Worm (Caenorhabditis elegans) whole organism, L1 larva: ENCODE measurements around the gene K04C2.2.

Experiments used
- C04F5.9 ChIP-seq: sonication (generic microtip); optimal IDR thresholded peaks from 2 replicates; lab custom pipeline; 2016; ENCODE audit warnings: missing genetic modification characterization, missing compliant biosample characterization
- C16A3.4 ChIP-seq: fragments of 150-350 bp; optimal IDR thresholded peaks from 2 replicates; lab custom pipeline; 2014; ENCODE audit warnings: missing biosample characterization, missing genetic modification characterization
- alr-1 ChIP-seq: fragments of 200-800 bp; sonication (Bioruptor generic); optimal IDR thresholded peaks from 2 replicates; lab custom pipeline; 2018; ENCODE audit warnings: borderline replicate concordance, mild to moderate bottlenecking, missing genetic modification characterization, missing compliant biosample characterization
- aly-2 ChIP-seq: fragments of 150-350 bp; optimal IDR thresholded peaks from 2 replicates; lab custom pipeline; 2014; ENCODE audit warnings: missing biosample characterization, missing genetic modification characterization
- blmp-1 ChIP-seq: fragments of 150-350 bp; optimal IDR thresholded peaks from 2 replicates; lab custom pipeline; 2014; ENCODE audit warnings: missing biosample characterization, missing genetic modification characterization
- ceh-63 ChIP-seq: fragments of 200-800 bp; sonication (Bioruptor generic); optimal IDR thresholded peaks from 2 replicates; lab custom pipeline; 2018; ENCODE audit warnings: mild to moderate bottlenecking, missing genetic modification characterization, missing compliant biosample characterization
- ceh-8 ChIP-seq: fragments of 200-800 bp; sonication (Bioruptor generic); optimal IDR thresholded peaks from 2 replicates; lab custom pipeline; 2018; ENCODE audit warnings: mild to moderate bottlenecking, missing genetic modification characterization, moderate library complexity, missing compliant biosample characterization
- ceh-90 ChIP-seq: sonication (generic microtip); optimal IDR thresholded peaks from 2 replicates; lab custom pipeline; 2016; ENCODE audit warnings: missing genetic modification characterization, missing compliant biosample characterization
- dpl-1 ChIP-seq, 3 experiments: fragments of 150-350 bp in 2 of 3; sonication (generic microtip) in 1 of 3; optimal IDR thresholded peaks; 2 replicates each; lab custom pipeline; 2014 to 2017; ENCODE audit warnings: missing biosample characterization in 3 of 3, missing genetic modification characterization in 3 of 3, missing genetic modification reagents in 3 of 3
- efl-3 ChIP-seq: fragments of 200-800 bp; sonication (Bioruptor generic); optimal IDR thresholded peaks from 2 replicates; lab custom pipeline; 2018; ENCODE audit warnings: mild to moderate bottlenecking, missing genetic modification characterization, missing compliant biosample characterization
- egl-13 ChIP-seq: sonication (generic microtip); optimal IDR thresholded peaks from 2 replicates; lab custom pipeline; 2016; ENCODE audit warnings: missing genotype, missing genetic modification reagents, missing genetic modification characterization, missing compliant biosample characterization
- elt-3 ChIP-seq, 6 experiments: fragments of 150-350 bp in 1 of 6; sonication (generic microtip); optimal IDR thresholded peaks; 2 replicates each; lab custom pipeline; 2017 to 2018; ENCODE audit warnings: missing biosample characterization in 6 of 6, missing genetic modification characterization in 6 of 6, inconsistent platforms in 1 of 6
- ets-5 ChIP-seq: fragments of 200-800 bp; sonication (Bioruptor generic); IDR thresholded peaks from 2 replicates; pipeline ENCODE4 v1.3.6; 2022; ENCODE audit warnings: missing genetic modification characterization, missing compliant biosample characterization
- fkh-4 ChIP-seq: sonication (generic microtip); optimal IDR thresholded peaks from 2 replicates; lab custom pipeline; 2016; ENCODE audit warnings: missing compliant biosample characterization, missing genetic modification characterization, borderline replicate concordance
- fkh-8 ChIP-seq: sonication (generic microtip); optimal IDR thresholded peaks from 2 replicates; lab custom pipeline; 2016; ENCODE audit warnings: mild to moderate bottlenecking, missing genetic modification characterization, missing compliant biosample characterization
- fos-1 ChIP-seq: fragments of 150-350 bp; optimal IDR thresholded peaks from 2 replicates; lab custom pipeline; 2014; ENCODE audit warnings: missing biosample characterization, missing genetic modification characterization
- grh-1 ChIP-seq: fragments of 200-800 bp; sonication (Bioruptor generic); IDR thresholded peaks from 2 replicates; pipeline ENCODE4 v1.3.6; 2022; ENCODE audit warnings: missing genetic modification reagents, missing genetic modification characterization, missing compliant biosample characterization
- hpl-2 ChIP-seq: fragments of 150-350 bp; optimal IDR thresholded peaks from 2 replicates; lab custom pipeline; 2014; ENCODE audit warnings: missing biosample characterization, missing genetic modification reagents, missing genetic modification characterization
- irx-1 ChIP-seq: sonication (generic microtip); optimal IDR thresholded peaks from 2 replicates; lab custom pipeline; 2016; ENCODE audit warnings: missing genetic modification characterization, missing compliant biosample characterization
- lin-13 ChIP-seq: fragments of 150-350 bp; optimal IDR thresholded peaks from 2 replicates; lab custom pipeline; 2014; ENCODE audit warnings: missing biosample characterization, missing genetic modification reagents, missing genetic modification characterization
- lin-14 ChIP-seq: fragments of 200-800 bp; sonication (Bioruptor generic); optimal IDR thresholded peaks from 2 replicates; lab custom pipeline; 2018; ENCODE audit warnings: mild to moderate bottlenecking, missing genetic modification characterization, moderate library complexity, missing compliant biosample characterization
- lin-15B ChIP-seq: fragments of 150-350 bp; sonication (generic microtip); optimal IDR thresholded peaks from 3 replicates; lab custom pipeline; 2014; ENCODE audit warnings: missing biosample characterization, missing genetic modification characterization
- lin-35 ChIP-seq, 2 experiments: fragments of 150-350 bp; optimal IDR thresholded peaks; 2 replicates each; lab custom pipeline; 2014; ENCODE audit warnings: missing biosample characterization in 2 of 2, missing genetic modification characterization in 2 of 2, missing genetic modification reagents in 2 of 2
- lin-39 ChIP-seq: fragments of 150-350 bp; optimal IDR thresholded peaks from 2 replicates; lab custom pipeline; 2014; ENCODE audit warnings: missing biosample characterization, missing genetic modification reagents, missing genetic modification characterization
- lsy-2 ChIP-seq, 2 experiments: fragments of 150-350 bp; optimal IDR thresholded peaks; 2 replicates each; lab custom pipeline; 2014; ENCODE audit warnings: missing biosample characterization in 2 of 2, missing genetic modification characterization in 2 of 2
- mdl-1 ChIP-seq, 2 experiments: fragments of 150-350 bp; optimal IDR thresholded peaks; 2 replicates each; lab custom pipeline; 2014 to 2017; ENCODE audit warnings: missing biosample characterization in 2 of 2, missing genetic modification characterization in 2 of 2, inconsistent platforms in 1 of 2
- mef-2 ChIP-seq: fragments of 150-350 bp; optimal IDR thresholded peaks from 2 replicates; lab custom pipeline; 2014; ENCODE audit warnings: missing biosample characterization, missing genetic modification characterization
- nhr-12 ChIP-seq: sonication (generic microtip); optimal IDR thresholded peaks from 2 replicates; lab custom pipeline; 2017; ENCODE audit warnings: missing biosample characterization, missing genetic modification characterization
- nhr-19 ChIP-seq: fragments of 200-800 bp; sonication (Bioruptor generic); conservative IDR thresholded peaks from 2 replicates; pipeline ENCODE4 v1.3.6; 2022; ENCODE audit warnings: missing genetic modification characterization, missing compliant biosample characterization
- nhr-20 ChIP-seq: sonication (generic microtip); optimal IDR thresholded peaks from 2 replicates; lab custom pipeline; 2016; ENCODE audit warnings: mild to moderate bottlenecking, missing genetic modification characterization, missing compliant biosample characterization
- nhr-28 ChIP-seq: fragments of 150-350 bp; optimal IDR thresholded peaks from 2 replicates; lab custom pipeline; 2014; ENCODE audit warnings: missing biosample characterization, missing genetic modification characterization
- nhr-47 ChIP-seq: sonication (generic microtip); optimal IDR thresholded peaks from 2 replicates; lab custom pipeline; 2016; ENCODE audit warnings: mild to moderate bottlenecking, missing genetic modification characterization, moderate library complexity, missing compliant biosample characterization
- nhr-71 ChIP-seq: sonication (generic microtip); optimal IDR thresholded peaks from 2 replicates; lab custom pipeline; 2016; ENCODE audit warnings: mild to moderate bottlenecking, missing genetic modification characterization, moderate library complexity, missing compliant biosample characterization
- nhr-76 ChIP-seq: sonication (generic microtip); optimal IDR thresholded peaks from 2 replicates; lab custom pipeline; 2017; ENCODE audit warnings: missing biosample characterization, missing genetic modification characterization
- nhr-77 ChIP-seq: fragments of 150-350 bp; optimal IDR thresholded peaks from 2 replicates; lab custom pipeline; 2014; ENCODE audit warnings: missing biosample characterization, missing genetic modification characterization
- nhr-84 ChIP-seq: sonication (generic microtip); optimal IDR thresholded peaks from 2 replicates; lab custom pipeline; 2017; ENCODE audit warnings: missing biosample characterization, missing genetic modification characterization
- nhr-85 ChIP-seq: sonication (generic microtip); peaks from one replicate; lab custom pipeline; 2016; ENCODE audit warnings: missing genetic modification characterization, inconsistent platforms, missing compliant biosample characterization
- nhr-90 ChIP-seq: sonication (generic microtip); optimal IDR thresholded peaks from 2 replicates; lab custom pipeline; 2016; ENCODE audit warnings: mild to moderate bottlenecking, missing genetic modification characterization, missing compliant biosample characterization; ENCODE audit not compliant: poor library complexity
- skn-1 ChIP-seq: fragments of 150-350 bp; optimal IDR thresholded peaks from 2 replicates; lab custom pipeline; 2014; ENCODE audit warnings: missing biosample characterization, missing genetic modification characterization
- snu-23 ChIP-seq: sonication (generic microtip); optimal IDR thresholded peaks from 2 replicates; lab custom pipeline; 2016; ENCODE audit warnings: missing genetic modification characterization, missing compliant biosample characterization
- swsn-7 ChIP-seq: sonication (generic microtip); optimal IDR thresholded peaks from 2 replicates; lab custom pipeline; 2016; ENCODE audit warnings: missing genetic modification characterization, missing compliant biosample characterization
- tbx-2 ChIP-seq: sonication (generic microtip); optimal IDR thresholded peaks from 2 replicates; lab custom pipeline; 2016; ENCODE audit warnings: missing genetic modification characterization, missing compliant biosample characterization
- tlp-1 ChIP-seq: fragments of 150-350 bp; optimal IDR thresholded peaks from 2 replicates; lab custom pipeline; 2014; ENCODE audit warnings: missing biosample characterization, missing genetic modification characterization
- unc-30 ChIP-seq: sonication (generic microtip); optimal IDR thresholded peaks from 2 replicates; lab custom pipeline; 2017; ENCODE audit warnings: missing biosample characterization, missing genetic modification characterization
- unc-86 ChIP-seq: sonication (generic microtip); optimal IDR thresholded peaks from 2 replicates; lab custom pipeline; 2016; ENCODE audit warnings: missing genetic modification characterization, missing compliant biosample characterization
- unc-98 ChIP-seq: fragments of 200-800 bp; sonication (Bioruptor generic); IDR thresholded peaks from 2 replicates; pipeline ENCODE4 v1.3.6; 2022; ENCODE audit warnings: missing genetic modification characterization, missing compliant biosample characterization
- vab-15 ChIP-seq: sonication (generic microtip); optimal IDR thresholded peaks from 2 replicates; lab custom pipeline; 2017; ENCODE audit warnings: missing genotype, mild to moderate bottlenecking, missing genetic modification characterization, missing compliant biosample characterization
- xbp-1 ChIP-seq: sonication (generic microtip); optimal IDR thresholded peaks from 2 replicates; lab custom pipeline; 2016; ENCODE audit warnings: missing genetic modification characterization, missing compliant biosample characterization
- zag-1 ChIP-seq: fragments of 150-350 bp; optimal IDR thresholded peaks from 2 replicates; lab custom pipeline; 2014; ENCODE audit warnings: missing biosample characterization, missing genetic modification characterization
- zip-4 ChIP-seq: fragments of 200-800 bp; sonication (Bioruptor generic); optimal IDR thresholded peaks from 2 replicates; lab custom pipeline; 2018; ENCODE audit warnings: mild to moderate bottlenecking, missing genetic modification characterization, moderate library complexity, missing compliant biosample characterization

The K04C2.2 gene

ce11 chrIII:6897587-6898064 is 8.1 kb downstream of the K04C2.2 start, which contains the start of gene T07E3.4 (continued):
- TF ChIP-seq mef-2 (tag; lab: Kevin White, UChicago) (peak; percentile 59), lin-13 (GFP tag; lab: Kevin White, UChicago) (peak; percentile 51), swsn-7 (tag; lab: Kevin White, UChicago) (peak; percentile 82), lsy-2 (tag; optimal IDR thresholded peaks at IDR 0.05; lab: Kevin White, UChicago) (peak; percentile 82 to 88), C16A3.4 (tag; lab: Kevin White, UChicago) (peak; percentile 34), irx-1 (tag; lab: Kevin White, UChicago) (peak; percentile 61), unc-86 (tag; lab: Kevin White, UChicago) (no peak), nhr-47 (peak; percentile 84), vab-15 (no peak), blmp-1 (tag; lab: Kevin White, UChicago) (peak; percentile 82)

DNA sequence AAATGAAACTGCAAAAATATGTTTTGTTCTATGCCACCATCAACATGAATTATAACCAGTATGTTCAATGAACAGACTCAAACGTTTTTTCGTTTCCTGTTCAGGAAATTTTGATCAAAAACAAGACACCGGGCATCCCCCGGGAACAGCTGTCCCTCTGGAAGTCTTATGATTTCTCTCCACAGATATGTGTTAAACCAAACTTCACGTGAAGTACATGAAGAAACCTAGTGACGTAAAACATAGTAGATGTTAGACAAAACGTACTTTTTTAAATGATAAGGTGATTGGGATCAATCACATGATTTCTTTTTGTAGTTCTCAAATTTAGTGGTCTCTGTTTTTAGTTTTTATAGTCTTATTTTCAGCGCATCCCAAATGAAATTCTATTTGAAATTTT is 8.9 kb downstream of the K04C2.2 start:
- TF ChIP-seq lin-15B (tag; lab: Kevin White, UChicago) (no peak), nhr-28 (tag; lab: Kevin White, UChicago) (no peak), nhr-90 (tag; lab: Kevin White, UChicago) (peak; percentile 44), mdl-1 (tag; optimal IDR thresholded peaks at IDR 0.05; lab: Kevin White, UChicago) (peak in 1 of 2 experiments; percentile 23), fos-1 (tag; lab: Kevin White, UChicago) (peak; percentile 5), C16A3.4 (tag; lab: Kevin White, UChicago) (no peak), ceh-90 (no peak), xbp-1 (tag; lab: Kevin White, UChicago) (no peak), unc-98 (GFP tag; lab: Robert Waterston, UW) (no peak), nhr-76 (tag; lab: Kevin White, UChicago) (no peak), unc-30 (no peak), zip-4 (GFP tag; lab: Kevin White, UChicago) (no peak), lin-14 (GFP tag; lab: Kevin White, UChicago) (peak; percentile 82), lin-13 (GFP tag; lab: Kevin White, UChicago) (peak; percentile 26), grh-1 (GFP tag; lab: Robert Waterston, UW) (peak; percentile 50), nhr-71 (tag; lab: Kevin White, UChicago) (peak; percentile 91), lsy-2 (tag; optimal IDR thresholded peaks at IDR 0.05; lab: Kevin White, UChicago) (peak; percentile 54 to 70), nhr-12 (tag; lab: Kevin White, UChicago) (no peak), lin-35 (GFP tag; optimal IDR thresholded peaks at IDR 0.05; lab: Kevin White, UChicago) (peak in 1 of 2 experiments; percentile 61), blmp-1 (tag; lab: Kevin White, UChicago) (peak; percentile 48), aly-2 (tag; lab: Kevin White, UChicago) (no peak), lin-39 (tag; lab: Kevin White, UChicago) (peak; percentile 29), C04F5.9 (no peak), skn-1 (tag; lab: Kevin White, UChicago) (no peak), tbx-2 (peak; percentile 58), efl-3 (GFP tag; lab: Kevin White, UChicago) (no peak), nhr-85 (peak; percentile 85), tlp-1 (tag; lab: Kevin White, UChicago) (no peak), unc-86 (tag; lab: Kevin White, UChicago) (no peak), egl-13 (tag; lab: Kevin White, UChicago) (no peak), ceh-63 (GFP tag; lab: Kevin White, UChicago) (no peak), ets-5 (GFP tag; lab: Robert Waterston, UW) (no peak), snu-23 (peak; percentile 73), fkh-4 (tag; lab: Kevin White, UChicago) (no peak), ceh-8 (GFP tag; lab: Kevin White, UChicago) (no peak), zag-1 (no peak), nhr-20 (peak; percentile 83), nhr-77 (tag; lab: Kevin White, UChicago) (no peak), nhr-19 (peak; percentile 79), vab-15 (no peak), alr-1 (tag; lab: Kevin White, UChicago) (no peak), hpl-2 (GFP tag; lab: Kevin White, UChicago) (no peak), dpl-1 (GFP tag; optimal IDR thresholded peaks at IDR 0.05; lab: Kevin White, UChicago) (peak in 2 of 3 experiments; percentile 10 to 31), elt-3 (tag; optimal IDR thresholded peaks at IDR 0.05; lab: Kevin White, UChicago) (peak in 2 of 6 experiments; percentile 41 to 83), nhr-84 (tag; lab: Kevin White, UChicago) (no peak), fkh-8 (tag; lab: Kevin White, UChicago) (no peak)
